Worm (Caenorhabditis elegans): Measurements from ENCODE around the gene D1005.4.

- TF ChIP-seq alr-1 (tag; optimal IDR thresholded peaks at IDR 0.05; ENCODE audit: borderline replicate concordance) (no peak), ceh-88 (GFP tag; IDR thresholded peaks at IDR 0.05) (no peak), mdl-1 (tag; optimal IDR thresholded peaks at IDR 0.05) (no peak), aha-1 (tag; optimal IDR thresholded peaks at IDR 0.05) (no peak), dpl-1 (GFP tag; optimal IDR thresholded peaks at IDR 0.05) (no peak), elt-3 (tag; optimal IDR thresholded peaks at IDR 0.05) (no peak), zag-1 (tag; optimal IDR thresholded peaks at IDR 0.05) (no peak), ceh-90 (tag; optimal IDR thresholded peaks at IDR 0.05) (no peak), unc-130 (tag; optimal IDR thresholded peaks at IDR 0.05) (no peak), pqm-1 (tag; optimal IDR thresholded peaks at IDR 0.05) (no peak), unc-62 (GFP tag; optimal IDR thresholded peaks at IDR 0.05) (no peak), fos-1 (tag; optimal IDR thresholded peaks at IDR 0.05) (no peak), ceh-63 (GFP tag; optimal IDR thresholded peaks at IDR 0.05) (no peak)
These were observed 25.9 kb downstream of the D1005.4 start for ce11 chrX:1459756-1460155.

Measured in whole organism, L1 larva.